Worm (Caenorhabditis elegans): ENCODE data around the gene srbc-44.

The srbc-44 gene

ce11 chrV:12800171-12800570 lies 11.8 kb upstream of the srbc-44 start, which contains the start of gene ugt-3:
Gene ugt-3, minus strand, starts transcription at chrV:12800271.
- TF ChIP-seq zip-8 (tag; optimal IDR thresholded peaks at IDR 0.05) (no peak), M03D4.4 (tag; optimal IDR thresholded peaks at IDR 0.05) (no peak), unc-39 (tag; optimal IDR thresholded peaks at IDR 0.05) (no peak), lsy-2 (tag; optimal IDR thresholded peaks at IDR 0.05) (no peak), lin-13 (tag; optimal IDR thresholded peaks at IDR 0.05) (no peak), elt-1 (tag; optimal IDR thresholded peaks at IDR 0.05; ENCODE audit: borderline replicate concordance, insufficient read depth) (no peak), cnd-1 (tag; optimal IDR thresholded peaks at IDR 0.05) (no peak), ces-1 (GFP tag; optimal IDR thresholded peaks at IDR 0.05) (no peak), elt-3 (tag; optimal IDR thresholded peaks at IDR 0.05) (no peak), nhr-12 (tag; optimal IDR thresholded peaks at IDR 0.05) (no peak), nhr-28 (tag; optimal IDR thresholded peaks at IDR 0.05) (no peak), tbx-8 (GFP tag; optimal IDR thresholded peaks at IDR 0.05) (no peak), blmp-1 (tag; optimal IDR thresholded peaks at IDR 0.05) (no peak), drap-1 (GFP tag; optimal IDR thresholded peaks at IDR 0.05) (no peak)

ce11 chrV:12797992-12798391 lies 9.6 kb upstream of the srbc-44 start, which contains the start of gene ugt-6:
Gene ugt-6, minus strand, starts transcription at chrV:12798224.
- TF ChIP-seq ceh-43 (GFP tag; optimal IDR thresholded peaks at IDR 0.05) (no peak), elt-3 (tag; optimal IDR thresholded peaks at IDR 0.05) (no peak), flh-1 (GFP tag; optimal IDR thresholded peaks at IDR 0.05) (no peak), elt-1 (tag; optimal IDR thresholded peaks at IDR 0.05; ENCODE audit: borderline replicate concordance, insufficient read depth) (no peak), ceh-39 (tag; optimal IDR thresholded peaks at IDR 0.05) (no peak), tbx-8 (GFP tag; optimal IDR thresholded peaks at IDR 0.05) (no peak), nhr-28 (tag; optimal IDR thresholded peaks at IDR 0.05) (no peak), bed-3 (GFP tag; optimal IDR thresholded peaks at IDR 0.05) (no peak), lin-13 (tag; optimal IDR thresholded peaks at IDR 0.05) (no peak), ceh-83 (GFP tag; optimal IDR thresholded peaks at IDR 0.05) (no peak), lsy-2 (tag; optimal IDR thresholded peaks at IDR 0.05) (no peak), mab-5 (tag; optimal IDR thresholded peaks at IDR 0.05) (no peak), cnd-1 (tag; optimal IDR thresholded peaks at IDR 0.05) (no peak), pha-4 (tag; optimal IDR thresholded peaks at IDR 0.05) (no peak), unc-120 (tag; optimal IDR thresholded peaks at IDR 0.05; ENCODE audit: poor library complexity, severe bottlenecking) (no peak), unc-62 (GFP tag; optimal IDR thresholded peaks at IDR 0.05) (no peak)

DNA sequence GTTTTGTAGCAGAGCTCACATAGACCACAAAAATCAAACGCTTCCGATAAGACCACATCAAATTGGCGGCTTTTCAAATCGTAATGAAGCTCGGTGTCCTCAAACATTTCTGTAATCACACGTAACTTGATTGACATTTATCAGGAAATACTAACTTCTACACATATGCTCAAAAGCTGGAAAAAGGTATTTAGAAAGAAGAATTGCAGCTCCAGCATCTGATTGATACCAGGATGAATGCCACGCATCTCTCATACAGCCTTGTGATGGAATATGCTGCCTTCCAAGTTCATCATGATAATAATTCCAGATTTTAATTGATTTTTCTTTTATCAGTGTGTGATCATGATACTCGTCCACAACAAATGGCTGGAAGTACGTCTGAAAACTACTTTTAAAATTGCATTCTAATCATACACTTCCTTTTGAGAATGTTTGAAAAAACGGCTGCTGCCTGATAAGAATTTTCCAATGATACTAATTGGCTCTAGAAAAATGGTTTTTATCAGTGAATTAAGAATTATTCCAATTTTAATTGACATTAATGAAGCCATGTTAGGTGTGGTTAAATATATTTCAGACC lies 8.6 kb upstream of the srbc-44 start:
- TF ChIP-seq lsy-2 (tag; optimal IDR thresholded peaks at IDR 0.05) (no peak), hlh-1 (tag; optimal IDR thresholded peaks at IDR 0.05) (no peak), ztf-11 (tag; optimal IDR thresholded peaks at IDR 0.05) (no peak), nhr-28 (tag; optimal IDR thresholded peaks at IDR 0.05) (no peak), ham-2 (GFP tag; optimal IDR thresholded peaks at IDR 0.05) (no peak)

- no peak for TF ChIP-seq mab-5 (tag; optimal IDR thresholded peaks at IDR 0.05)
- no peak for TF ChIP-seq cnd-1 (tag; optimal IDR thresholded peaks at IDR 0.05)
Observed at ce11 chrV:12795927-12796326, 7.6 kb upstream of the srbc-44 start.

DNA sequence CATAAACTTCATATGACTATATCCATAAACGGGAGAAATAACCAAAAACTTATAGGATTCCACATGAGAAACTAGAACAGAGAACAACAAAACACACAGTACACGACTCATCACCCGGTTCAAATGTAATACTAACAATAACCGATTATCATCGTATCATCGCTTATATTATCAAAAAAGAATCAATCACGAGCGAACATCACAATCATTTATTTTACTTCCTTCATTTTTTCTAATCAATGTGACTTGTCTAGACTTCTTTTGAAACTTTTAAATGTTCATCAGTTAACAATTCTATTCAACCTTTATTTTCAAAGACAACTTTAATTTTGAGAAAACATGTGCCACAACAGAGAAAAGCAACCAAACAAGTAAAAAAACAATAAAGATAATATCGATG lies 6.8 kb upstream of the srbc-44 start, which contains the start of gene ugt-4:
Gene ugt-4, minus strand, starts transcription at position 141 of the 400 bp plus-strand sequence.
- no peak for TF ChIP-seq ceh-43 (GFP tag; optimal IDR thresholded peaks at IDR 0.05)
- no peak for TF ChIP-seq unc-39 (tag; optimal IDR thresholded peaks at IDR 0.05)
- TF ChIP-seq ham-2 (GFP tag; optimal IDR thresholded peaks at IDR 0.05): no peak
- TF ChIP-seq lsy-2 (tag; optimal IDR thresholded peaks at IDR 0.05): no peak
- TF ChIP-seq cnd-1 (tag; optimal IDR thresholded peaks at IDR 0.05): no peak
- TF ChIP-seq lin-13 (tag; optimal IDR thresholded peaks at IDR 0.05): no peak
- TF ChIP-seq zip-8 (tag; optimal IDR thresholded peaks at IDR 0.05): no peak
- TF ChIP-seq ces-1 (GFP tag; optimal IDR thresholded peaks at IDR 0.05): no peak
- no peak for TF ChIP-seq unc-62 (GFP tag; optimal IDR thresholded peaks at IDR 0.05)
- no peak for TF ChIP-seq nhr-28 (tag; optimal IDR thresholded peaks at IDR 0.05)
- no peak for TF ChIP-seq unc-120 (tag; optimal IDR thresholded peaks at IDR 0.05; ENCODE audit: poor library complexity, severe bottlenecking)
- TF ChIP-seq hlh-1 (tag; optimal IDR thresholded peaks at IDR 0.05): no peak
- no peak for TF ChIP-seq bed-3 (GFP tag; optimal IDR thresholded peaks at IDR 0.05)
- TF ChIP-seq drap-1 (GFP tag; optimal IDR thresholded peaks at IDR 0.05): no peak
- TF ChIP-seq blmp-1 (tag; optimal IDR thresholded peaks at IDR 0.05): no peak
- TF ChIP-seq nhr-237 (tag; optimal IDR thresholded peaks at IDR 0.05): no peak
- no peak for TF ChIP-seq nhr-2 (tag; optimal IDR thresholded peaks at IDR 0.05)
- TF ChIP-seq elt-3 (tag; optimal IDR thresholded peaks at IDR 0.05): no peak
- TF ChIP-seq flh-1 (GFP tag; optimal IDR thresholded peaks at IDR 0.05): no peak
- no peak for TF ChIP-seq elt-1 (tag; optimal IDR thresholded peaks at IDR 0.05; ENCODE audit: borderline replicate concordance, insufficient read depth)
